Worm (Caenorhabditis elegans): ENCODE measurements around the gene spe-49.

DNA sequence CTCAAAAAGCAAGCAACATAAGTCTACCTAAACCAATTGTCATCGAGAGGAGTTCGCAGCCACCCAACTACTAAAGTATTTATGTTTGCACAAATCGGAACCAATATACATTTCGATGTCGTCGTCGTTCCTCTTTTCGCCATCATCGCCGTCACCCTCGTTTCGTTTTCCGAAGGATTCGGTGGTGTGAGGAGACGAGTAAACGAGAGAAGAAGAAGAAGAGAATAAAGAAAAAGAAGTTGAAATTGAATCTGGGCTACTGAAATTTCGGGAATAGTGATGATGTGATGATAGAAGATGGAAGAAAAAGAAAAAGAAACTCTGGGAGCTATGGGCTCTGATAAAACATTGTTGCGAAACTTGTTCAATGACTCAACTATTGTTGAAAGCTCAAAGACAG is 12.6 kb upstream of the spe-49 start:
- no peak for TF ChIP-seq flt-1 (GFP tag; IDR thresholded peaks at IDR 0.05)
- TF ChIP-seq ref-1 (GFP tag; conservative IDR thresholded peaks at IDR 0.05) = no peak
- TF ChIP-seq ztf-23 (GFP tag; IDR thresholded peaks at IDR 0.05) = no peak
- no peak for TF ChIP-seq med-1 (GFP tag; optimal IDR thresholded peaks at IDR 0.05; ENCODE audit: insufficient read depth)
- TF ChIP-seq T22C8.4 (GFP tag; IDR thresholded peaks at IDR 0.05) = no peak
- TF ChIP-seq tab-1 (GFP tag; IDR thresholded peaks at IDR 0.05) = no peak
